Worm (Caenorhabditis elegans) whole organism, young adult: ENCODE data around the gene C56E6.4.

Experiments used
- B0336.3 ChIP-seq: fragments of 200-800 bp; sonication (Bioruptor generic); IDR thresholded peaks from 2 replicates; pipeline ENCODE4 v1.3.6; 2022; ENCODE audit warnings: missing genetic modification characterization, missing compliant biosample characterization
- C06A6.2 ChIP-seq: fragments of 200-800 bp; sonication (Bioruptor generic); conservative IDR thresholded peaks from 2 replicates; pipeline ENCODE4 v1.3.6; 2022; ENCODE audit warnings: missing genetic modification characterization, missing compliant biosample characterization
- Y53G8AR.9 ChIP-seq: fragments of 200-800 bp; sonication (Bioruptor generic); conservative IDR thresholded peaks from 2 replicates; pipeline ENCODE4 v1.3.6; 2022; ENCODE audit warnings: missing genetic modification reagents, missing genetic modification characterization, missing compliant biosample characterization
- attf-6 ChIP-seq: fragments of 200-800 bp; sonication (Bioruptor generic); IDR thresholded peaks from 2 replicates; pipeline ENCODE4 v1.3.6; 2022; ENCODE audit warnings: missing genetic modification reagents, missing genetic modification characterization, missing compliant biosample characterization
- ceh-100 ChIP-seq: fragments of 200-800 bp; sonication (Bioruptor generic); IDR thresholded peaks from 2 replicates; pipeline ENCODE4 v1.3.6; 2022; ENCODE audit warnings: missing genetic modification reagents, missing genetic modification characterization, missing compliant biosample characterization
- madf-10 ChIP-seq: sonication (generic microtip); optimal IDR thresholded peaks from 2 replicates; lab custom pipeline; 2016; ENCODE audit warnings: mild to moderate bottlenecking, missing genetic modification characterization, missing compliant biosample characterization
- madf-3 ChIP-seq: fragments of 200-800 bp; sonication (Bioruptor generic); IDR thresholded peaks from 2 replicates; pipeline ENCODE4 v1.3.6; 2022; ENCODE audit warnings: missing genetic modification reagents, missing genetic modification characterization, missing compliant biosample characterization
- snpc-1.3 ChIP-seq: sonication (generic microtip); optimal IDR thresholded peaks from 2 replicates; lab custom pipeline; 2017; ENCODE audit warnings: missing genetic modification characterization, mild to moderate bottlenecking, missing compliant biosample characterization, antibody characterized with exemption, moderate library complexity, missing genotype, missing genetic modification reagents; ENCODE audit not compliant: insufficient read depth
- somi-1 ChIP-seq: fragments of 200-800 bp; sonication (Bioruptor generic); optimal IDR thresholded peaks from 2 replicates; lab custom pipeline; 2018; ENCODE audit warnings: mild to moderate bottlenecking, missing genetic modification characterization, missing compliant biosample characterization
- zfh-2 ChIP-seq: fragments of 200-800 bp; sonication (Bioruptor generic); conservative IDR thresholded peaks from 2 replicates; pipeline ENCODE4 v1.3.6; 2022; ENCODE audit warnings: missing genetic modification reagents, missing genetic modification characterization, missing compliant biosample characterization
- ztf-25 ChIP-seq: fragments of 200-800 bp; sonication (Bioruptor generic); IDR thresholded peaks from 2 replicates; pipeline ENCODE4 v1.3.6; 2022; ENCODE audit warnings: missing genetic modification reagents, missing genetic modification characterization, missing compliant biosample characterization

- no peak for TF ChIP-seq madf-3 (GFP tag; lab: Robert Waterston, UW)
- no peak for TF ChIP-seq attf-6 (GFP tag; lab: Robert Waterston, UW)
- TF ChIP-seq snpc-1.3 (tag; lab: Kevin White, UChicago), result no peak
- TF ChIP-seq ztf-25 (GFP tag; lab: Robert Waterston, UW), result no peak
- no peak for TF ChIP-seq somi-1 (GFP tag; lab: Kevin White, UChicago)
- TF ChIP-seq ceh-100 (GFP tag; lab: Robert Waterston, UW), result no peak
- TF ChIP-seq madf-10 (tag; lab: Kevin White, UChicago), result no peak
- TF ChIP-seq zfh-2 (GFP tag; lab: Robert Waterston, UW), result no peak
- TF ChIP-seq C06A6.2, result no peak
- no peak for TF ChIP-seq B0336.3 (GFP tag; lab: Robert Waterston, UW)
- no peak for TF ChIP-seq Y53G8AR.9 (GFP tag; lab: Robert Waterston, UW)
These were observed 31.8 kb upstream of the C56E6.4 start for ce11 chrII:6560291-6560690.
